Fruit fly (Drosophila melanogaster) whole organism, embryonic: ENCODE measurements around the gene Zpr1.
A peak's percentile ranks its signal among the peaks of the same experiment; 100 is the strongest.

Experiments used
- Aef1 ChIP-seq: fragments of 200-800 bp; sonication (Bioruptor generic); IDR thresholded peaks from 3 replicates; pipeline ENCODE4 v1.3.6; 2022; ENCODE audit warnings: missing biosample characterization, missing genetic modification characterization
- Atf-2 ChIP-seq: fragments of 200-800 bp; sonication (Bioruptor generic); optimal IDR thresholded peaks from 2 replicates; lab custom pipeline; 2016; ENCODE audit warnings: missing biosample characterization, missing genetic modification characterization
- CG10366 ChIP-seq: fragments of 200-800 bp; sonication (Bioruptor generic); IDR thresholded peaks from 2 replicates; pipeline ENCODE4 v1.3.6; 2022; ENCODE audit warnings: missing biosample characterization, missing genetic modification characterization
- CG10654 ChIP-seq: fragments of 200-800 bp; sonication (Bioruptor generic); optimal IDR thresholded peaks from 2 replicates; lab custom pipeline; 2016; ENCODE audit warnings: missing biosample characterization, missing genetic modification characterization
- CG10979 ChIP-seq: fragments of 200-800 bp; sonication (Bioruptor generic); optimal IDR thresholded peaks from 2 replicates; lab custom pipeline; 2018; ENCODE audit warnings: missing biosample characterization, mild to moderate bottlenecking, missing genetic modification characterization, moderate library complexity
- CG11398 ChIP-seq: fragments of 200-800 bp; sonication (Bioruptor generic); optimal IDR thresholded peaks from 2 replicates; lab custom pipeline; 2016; ENCODE audit warnings: missing biosample characterization, missing genetic modification characterization
- CG14441 ChIP-seq: fragments of 200-800 bp; sonication (Bioruptor generic); IDR thresholded peaks from 2 replicates; pipeline ENCODE4 v1.3.6; 2022; ENCODE audit warnings: missing biosample characterization, missing genetic modification characterization
- CG15011 ChIP-seq: fragments of 200-800 bp; sonication (Bioruptor generic); optimal IDR thresholded peaks from 3 replicates; lab custom pipeline; 2018; ENCODE audit warnings: missing biosample characterization, mild to moderate bottlenecking, missing genetic modification characterization
- CG15479 ChIP-seq: fragments of 200-800 bp; sonication (Bioruptor generic); optimal IDR thresholded peaks from 3 replicates; lab custom pipeline; 2019; ENCODE audit warnings: missing biosample characterization, mild to moderate bottlenecking, missing genetic modification characterization, moderate library complexity
- CG1602 ChIP-seq: fragments of 200-800 bp; sonication (Bioruptor generic); optimal IDR thresholded peaks from 3 replicates; lab custom pipeline; 2016; ENCODE audit warnings: missing biosample characterization, missing genetic modification characterization
- CG16779 ChIP-seq: fragments of 200-800 bp; sonication (Bioruptor generic); IDR thresholded peaks from 2 replicates; pipeline ENCODE4 v1.3.6; 2022; ENCODE audit warnings: missing biosample characterization, missing genetic modification characterization
- CG16815 ChIP-seq: fragments of 200-800 bp; sonication (Bioruptor generic); optimal IDR thresholded peaks from 3 replicates; lab custom pipeline; 2017; ENCODE audit warnings: missing biosample characterization, mild to moderate bottlenecking, missing genetic modification characterization
- CG1832 ChIP-seq: fragments of 200-800 bp; sonication (Bioruptor generic); optimal IDR thresholded peaks from 2 replicates; lab custom pipeline; 2017; ENCODE audit warnings: missing biosample characterization, mild to moderate bottlenecking, missing genetic modification characterization, inconsistent platforms
- CG30431 ChIP-seq: fragments of 200-800 bp; sonication (Bioruptor generic); optimal IDR thresholded peaks from 2 replicates; lab custom pipeline; 2017; ENCODE audit warnings: missing biosample characterization, missing genetic modification characterization
- CG31224 ChIP-seq: fragments of 200-800 bp; sonication (Bioruptor generic); IDR thresholded peaks from 2 replicates; pipeline ENCODE4 v1.3.6; 2022; ENCODE audit warnings: missing biosample characterization, missing genetic modification characterization
- CG32772 ChIP-seq: fragments of 200-800 bp; sonication (Bioruptor generic); IDR thresholded peaks from 2 replicates; pipeline ENCODE4 v1.3.6; 2022; ENCODE audit warnings: missing biosample characterization, missing genetic modification characterization
- CG4328 ChIP-seq: fragments of 200-800 bp; sonication (Bioruptor generic); optimal IDR thresholded peaks from 3 replicates; lab custom pipeline; 2017; ENCODE audit warnings: missing biosample characterization, missing genetic modification reagents, missing genetic modification characterization
- CG8089 ChIP-seq: fragments of 200-800 bp; sonication (Bioruptor generic); optimal IDR thresholded peaks from 3 replicates; lab custom pipeline; 2016; ENCODE audit warnings: missing biosample characterization, missing genetic modification characterization
- CG8944 ChIP-seq: fragments of 200-800 bp; sonication (Bioruptor generic); optimal IDR thresholded peaks from 3 replicates; lab custom pipeline; 2016; ENCODE audit warnings: missing biosample characterization, missing genetic modification characterization
- CG9797 ChIP-seq: fragments of 200-800 bp; sonication (Bioruptor generic); optimal IDR thresholded peaks from 3 replicates; lab custom pipeline; 2018; ENCODE audit warnings: missing biosample characterization, mild to moderate bottlenecking, missing genetic modification characterization
- Deaf1 ChIP-seq: fragments of 200-800 bp; optimal IDR thresholded peaks from 3 replicates; lab custom pipeline; 2019; ENCODE audit warnings: missing biosample characterization, mild to moderate bottlenecking, missing genetic modification characterization, moderate library complexity
- E2f2 ChIP-seq: fragments of 200-800 bp; sonication (Bioruptor generic); IDR thresholded peaks from 2 replicates; pipeline ENCODE4 v1.3.6; 2022; ENCODE audit warnings: missing biosample characterization, missing genetic modification characterization
- Ets97D ChIP-seq: fragments of 200-800 bp; sonication (Bioruptor generic); optimal IDR thresholded peaks from 3 replicates; lab custom pipeline; 2016; ENCODE audit warnings: missing biosample characterization, missing genetic modification characterization
- Fer1 ChIP-seq: fragments of 200-800 bp; sonication (Bioruptor generic); optimal IDR thresholded peaks from 2 replicates; lab custom pipeline; 2017; ENCODE audit warnings: missing biosample characterization, mild to moderate bottlenecking, missing genetic modification characterization
- Hr39 ChIP-seq: fragments of >200 bp; optimal IDR thresholded peaks from 2 replicates; lab custom pipeline; 2017
- Hsf ChIP-seq: fragments of 200-800 bp; sonication (Bioruptor generic); optimal IDR thresholded peaks from 3 replicates; lab custom pipeline; 2016; ENCODE audit warnings: missing biosample characterization, missing genetic modification characterization
- MESR4 ChIP-seq: fragments of 200-800 bp; sonication (Bioruptor generic); optimal IDR thresholded peaks from 2 replicates; lab custom pipeline; 2018; ENCODE audit warnings: missing biosample characterization, mild to moderate bottlenecking, missing genetic modification characterization, moderate library complexity
- Max ChIP-seq: fragments of 200-800 bp; sonication (Bioruptor generic); optimal IDR thresholded peaks from 2 replicates; lab custom pipeline; 2016; ENCODE audit warnings: missing biosample characterization, mild to moderate bottlenecking, missing genetic modification characterization
- Nf-YA ChIP-seq: fragments of 200-800 bp; sonication (Bioruptor generic); IDR thresholded peaks from 2 replicates; pipeline ENCODE4 v1.3.6; 2022; ENCODE audit warnings: missing biosample characterization, missing genetic modification characterization
- Nf-YC ChIP-seq: fragments of 200-800 bp; optimal IDR thresholded peaks from 3 replicates; lab custom pipeline; 2019; ENCODE audit warnings: missing biosample characterization, mild to moderate bottlenecking, missing genetic modification characterization, moderate library complexity
- PHDP ChIP-seq: fragments of 200-800 bp; sonication (Bioruptor generic); optimal IDR thresholded peaks from 3 replicates; lab custom pipeline; 2018; ENCODE audit warnings: missing biosample characterization, mild to moderate bottlenecking, missing genetic modification characterization, moderate library complexity
- Rx ChIP-seq: fragments of 200-800 bp; sonication (Bioruptor generic); IDR thresholded peaks from 2 replicates; pipeline ENCODE4 v1.3.6; 2022; ENCODE audit warnings: missing biosample characterization, missing genetic modification characterization
- Usf ChIP-seq: fragments of 200-800 bp; sonication (Bioruptor generic); optimal IDR thresholded peaks from 2 replicates; lab custom pipeline; 2017; ENCODE audit warnings: missing genotype, missing biosample characterization, missing genetic modification characterization
- al ChIP-seq: fragments of 200-800 bp; sonication (Bioruptor generic); IDR thresholded peaks from 2 replicates; pipeline ENCODE4 v1.3.6; 2022; ENCODE audit warnings: missing biosample characterization, missing genetic modification characterization
- ato ChIP-seq: fragments of 200-800 bp; sonication (Bioruptor generic); IDR thresholded peaks from 2 replicates; pipeline ENCODE4 v1.3.6; 2022; ENCODE audit warnings: missing biosample characterization, missing genetic modification characterization; ENCODE audit not compliant: partially characterized antibody
- bab2 ChIP-seq: fragments of 200-800 bp; sonication (Bioruptor generic); optimal IDR thresholded peaks from 2 replicates; lab custom pipeline; 2016; ENCODE audit warnings: missing biosample characterization, missing genetic modification characterization
- br ChIP-seq: fragments of >200 bp; optimal IDR thresholded peaks from 2 replicates; lab custom pipeline; 2017
- caup ChIP-seq: fragments of 200-800 bp; sonication (Bioruptor generic); optimal IDR thresholded peaks from 3 replicates; lab custom pipeline; 2017; ENCODE audit warnings: missing biosample characterization, mild to moderate bottlenecking, missing genetic modification characterization, moderate library complexity; ENCODE audit not compliant: severe bottlenecking
- cg ChIP-seq: fragments of 200-800 bp; sonication (Bioruptor generic); optimal IDR thresholded peaks from 3 replicates; lab custom pipeline; 2019; ENCODE audit warnings: missing biosample characterization, mild to moderate bottlenecking, missing genetic modification characterization, moderate library complexity
- chm ChIP-seq: fragments of 200-800 bp; sonication (Bioruptor generic); IDR thresholded peaks from 2 replicates; pipeline ENCODE4 v1.3.6; 2022; ENCODE audit warnings: missing biosample characterization, missing genetic modification characterization
- dmrt11E ChIP-seq: fragments of 200-800 bp; sonication (Bioruptor generic); optimal IDR thresholded peaks from 3 replicates; lab custom pipeline; 2018; ENCODE audit warnings: missing biosample characterization, mild to moderate bottlenecking, missing genetic modification characterization, moderate library complexity
- gsb ChIP-seq: fragments of 200-800 bp; sonication (Bioruptor generic); IDR thresholded peaks from 2 replicates; pipeline ENCODE4 v1.3.6; 2022; ENCODE audit warnings: missing biosample characterization, missing genetic modification characterization
- hkb ChIP-seq, 2 experiments: fragments of 200-800 bp in 1 of 2; fragments of >200 bp in 1 of 2; sonication (Bioruptor generic) in 1 of 2; IDR thresholded peaks in 1 of 2; optimal IDR thresholded peaks in 1 of 2; 2 replicates each; pipeline versions ENCODE4 v1.3.6 to Lab custom; 2017 to 2022; ENCODE audit warnings: missing biosample characterization in 1 of 2, missing genetic modification characterization in 1 of 2
- nerfin-1 ChIP-seq: fragments of 200-800 bp; sonication (Bioruptor generic); optimal IDR thresholded peaks from 3 replicates; lab custom pipeline; 2019; ENCODE audit warnings: missing biosample characterization, mild to moderate bottlenecking, missing genetic modification characterization, moderate library complexity
- nerfin-2 ChIP-seq: fragments of 200-800 bp; sonication (Bioruptor generic); IDR thresholded peaks from 2 replicates; pipeline ENCODE4 v1.3.6; 2022; ENCODE audit warnings: missing biosample characterization, missing genetic modification characterization; ENCODE audit not compliant: partially characterized antibody
- org-1 ChIP-seq: fragments of 200-800 bp; sonication (Bioruptor generic); optimal IDR thresholded peaks from 2 replicates; lab custom pipeline; 2017; ENCODE audit warnings: missing biosample characterization, missing genetic modification characterization
- row ChIP-seq: fragments of 200-800 bp; sonication (Bioruptor generic); IDR thresholded peaks from 3 replicates; pipeline ENCODE4 v1.3.6; 2022; ENCODE audit warnings: missing biosample characterization, missing genetic modification characterization
- slp2 ChIP-seq: fragments of 200-800 bp; sonication (Bioruptor generic); optimal IDR thresholded peaks from 2 replicates; lab custom pipeline; 2016; ENCODE audit warnings: missing biosample characterization, missing genetic modification characterization
- tap ChIP-seq: fragments of 200-800 bp; optimal IDR thresholded peaks from 3 replicates; lab custom pipeline; 2019; ENCODE audit warnings: missing biosample characterization, mild to moderate bottlenecking, missing genetic modification characterization, moderate library complexity
- ttk ChIP-seq: fragments of 200-800 bp; sonication (Bioruptor generic); IDR thresholded peaks from 2 replicates; pipeline ENCODE4 v2.1.2; 2022; ENCODE audit warnings: missing biosample characterization, missing genetic modification characterization
- zfh2 ChIP-seq: fragments of 200-800 bp; sonication (Bioruptor generic); optimal IDR thresholded peaks from 2 replicates; lab custom pipeline; 2016; ENCODE audit warnings: missing biosample characterization, missing genetic modification characterization

The Zpr1 gene

DNA sequence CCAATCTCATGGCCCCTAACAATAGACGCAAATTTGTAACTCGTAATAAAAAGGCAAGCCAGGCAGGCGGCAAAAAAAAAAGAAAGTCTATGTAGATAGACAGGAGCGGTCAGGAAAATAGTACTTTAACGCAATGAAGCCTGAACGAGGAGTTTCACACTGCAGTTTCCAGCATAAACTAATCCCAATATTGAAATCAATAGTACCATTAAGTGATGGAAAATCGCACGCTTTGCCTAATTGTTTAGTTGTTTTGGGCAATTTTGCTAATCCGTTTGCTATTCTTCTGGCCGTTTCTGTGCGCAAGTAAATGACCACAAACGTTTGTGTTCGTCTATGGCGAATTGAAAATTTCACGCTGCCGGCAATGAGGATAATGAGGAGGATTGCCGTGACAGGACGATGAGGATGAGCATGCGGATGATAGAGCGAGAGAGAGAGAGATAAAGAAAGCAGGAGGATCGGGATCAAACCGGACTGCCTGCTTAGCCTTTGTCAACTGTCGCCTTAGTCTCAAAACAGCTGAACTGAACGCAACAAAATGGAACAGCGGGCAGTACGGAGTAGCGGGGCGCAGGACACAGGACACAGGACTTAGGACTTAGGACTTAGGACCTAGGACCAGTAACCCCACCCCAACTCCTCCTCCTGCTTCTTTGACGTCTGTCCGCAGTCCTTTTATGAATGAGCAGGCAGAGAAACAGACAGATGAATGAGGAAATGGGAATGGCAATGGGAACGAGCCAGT lies 34.5 kb downstream of the Zpr1 start (continued):
- no peak for TF ChIP-seq dmrt11E (tag; lab: Kevin White, UChicago)
- no peak for TF ChIP-seq CG10366 (GFP tag; lab: Robert Waterston, UW)
- no peak for TF ChIP-seq row (GFP tag; lab: Robert Waterston, UW)
- no peak for TF ChIP-seq CG9797 (GFP tag; lab: Kevin White, UChicago)
- no peak for TF ChIP-seq Aef1 (GFP tag; lab: Robert Waterston, UW)
- TF ChIP-seq bab2 (GFP tag; lab: Kevin White, UChicago) = peak; percentile 7
- peak; percentile 67 for TF ChIP-seq CG15479 (GFP tag; lab: Kevin White, UChicago)
- TF ChIP-seq MESR4 (GFP tag; lab: Kevin White, UChicago) = no peak
- no peak for TF ChIP-seq zfh2
- peak; percentile 16 for TF ChIP-seq CG8944
- TF ChIP-seq nerfin-1 (tag; lab: Kevin White, UChicago) = peak; percentile 13
- TF ChIP-seq PHDP (tag; lab: Kevin White, UChicago) = peak; percentile 6
- TF ChIP-seq chm (GFP tag; lab: Robert Waterston, UW) = no peak
- no peak for TF ChIP-seq Nf-YC (tag; lab: Kevin White, UChicago)
- no peak for TF ChIP-seq CG16815
- no peak for TF ChIP-seq E2f2 (GFP tag; lab: Robert Waterston, UW)
- no peak for TF ChIP-seq CG32772 (GFP tag; lab: Robert Waterston, UW)
- no peak for TF ChIP-seq nerfin-2 (GFP tag; lab: Robert Waterston, UW)
- no peak for TF ChIP-seq Rx (GFP tag; lab: Robert Waterston, UW)
- no peak for TF ChIP-seq Fer1 (GFP tag; lab: Kevin White, UChicago)
- no peak for TF ChIP-seq CG16779
- no peak for TF ChIP-seq ato
- TF ChIP-seq gsb (GFP tag; lab: Robert Waterston, UW) = no peak
- TF ChIP-seq hkb (optimal IDR thresholded peaks at IDR 0.05; lab: Kevin White, UChicago) = no peak
- peak; percentile 21; the same call in 1 of the 2 replicates for TF ChIP-seq hkb (GFP tag; IDR thresholded peaks at IDR 0.05; lab: Robert Waterston, UW)
- no peak for TF ChIP-seq CG1832
- TF ChIP-seq Hr39 (lab: Kevin White, UChicago) = no peak
- no peak for TF ChIP-seq Deaf1 (tag; lab: Kevin White, UChicago)
- TF ChIP-seq tap = no peak
- TF ChIP-seq Max (GFP tag; lab: Kevin White, UChicago) = no peak
- no peak for TF ChIP-seq CG30431 (GFP tag; lab: Kevin White, UChicago)
- peak; percentile 19 for TF ChIP-seq CG10979 (tag; lab: Kevin White, UChicago)
- no peak for TF ChIP-seq CG15011 (GFP tag; lab: Kevin White, UChicago)
- no peak for TF ChIP-seq Nf-YA (GFP tag; lab: Robert Waterston, UW)
- no peak for TF ChIP-seq slp2 (GFP tag; lab: Kevin White, UChicago)
- no peak for TF ChIP-seq CG11398
- TF ChIP-seq ttk = no peak
- TF ChIP-seq Usf (GFP tag; lab: Kevin White, UChicago) = no peak
- TF ChIP-seq CG14441 (GFP tag; lab: Robert Waterston, UW) = no peak
- TF ChIP-seq Hsf (GFP tag; lab: Kevin White, UChicago) = no peak
- TF ChIP-seq CG10654 (GFP tag; lab: Kevin White, UChicago) = no peak
- TF ChIP-seq al (GFP tag; lab: Robert Waterston, UW) = no peak
- no peak for TF ChIP-seq Ets97D
- TF ChIP-seq CG4328 (GFP tag; lab: Kevin White, UChicago) = no peak
- no peak for TF ChIP-seq Atf-2 (GFP tag; lab: Kevin White, UChicago)
- TF ChIP-seq cg (GFP tag; lab: Kevin White, UChicago) = no peak
- no peak for TF ChIP-seq org-1
- no peak for TF ChIP-seq CG31224 (GFP tag; lab: Robert Waterston, UW)
- no peak for TF ChIP-seq CG8089 (GFP tag; lab: Kevin White, UChicago)
- no peak for TF ChIP-seq CG1602 (GFP tag; lab: Kevin White, UChicago)
- TF ChIP-seq caup (GFP tag; lab: Kevin White, UChicago) = no peak
- TF ChIP-seq br = no peak
